Worm (Caenorhabditis elegans) whole organism, L3 larva: ENCODE results near the gene C08F11.12.
A peak's percentile ranks its signal among the peaks of the same experiment; 100 is the strongest.
"Not testable (repeated sequence)": the region's sequence is repeated elsewhere in the genome, so short reads cannot be mapped to it uniquely, and the experiment has no call there.

Experiments used
- R02D3.7 ChIP-seq: fragments of 150-350 bp; optimal IDR thresholded peaks from 2 replicates; lab custom pipeline; 2014; ENCODE audit warnings: missing biosample characterization, missing genetic modification characterization
- ZK546.5 ChIP-seq: sonication (generic microtip); optimal IDR thresholded peaks from 2 replicates; lab custom pipeline; 2017; ENCODE audit warnings: missing biosample characterization, missing genetic modification characterization
- ama-1 ChIP-seq: fragments of 150-350 bp; optimal IDR thresholded peaks from 2 replicates; lab custom pipeline; 2018
- ceh-28 ChIP-seq: fragments of 150-350 bp; optimal IDR thresholded peaks from 2 replicates; lab custom pipeline; 2014; ENCODE audit warnings: missing biosample characterization, missing genetic modification reagents, missing genetic modification characterization
- ceh-82 ChIP-seq: fragments of 150-350 bp; optimal IDR thresholded peaks from 2 replicates; lab custom pipeline; 2014; ENCODE audit warnings: missing biosample characterization, missing genetic modification characterization
- ceh-9 ChIP-seq: sonication (generic microtip); optimal IDR thresholded peaks from 2 replicates; lab custom pipeline; 2018; ENCODE audit warnings: missing biosample characterization, missing genetic modification characterization
- daf-12 ChIP-seq: fragments of 150-350 bp; optimal IDR thresholded peaks from 2 replicates; lab custom pipeline; 2014; ENCODE audit warnings: missing biosample characterization, missing genetic modification reagents, missing genetic modification characterization
- egl-27 ChIP-seq: sonication (generic microtip); optimal IDR thresholded peaks from 4 replicates; lab custom pipeline; 2017; ENCODE audit warnings: missing biosample characterization, missing genetic modification reagents, missing genetic modification characterization
- egl-5 ChIP-seq: fragments of 150-350 bp; optimal IDR thresholded peaks from 2 replicates; lab custom pipeline; 2017; ENCODE audit warnings: missing biosample characterization, missing genetic modification reagents, missing genetic modification characterization, inconsistent platforms
- elt-1 ChIP-seq: fragments of 150-350 bp; optimal IDR thresholded peaks from 2 replicates; lab custom pipeline; 2014; ENCODE audit warnings: missing biosample characterization, missing genetic modification characterization
- elt-2 ChIP-seq: sonication (generic microtip); optimal IDR thresholded peaks from 2 replicates; lab custom pipeline; 2016; ENCODE audit warnings: missing genetic modification reagents, mild to moderate bottlenecking, missing genetic modification characterization, missing compliant biosample characterization
- elt-3 ChIP-seq, 3 experiments: fragments of 150-350 bp in 1 of 3; sonication (generic microtip) in 2 of 3; optimal IDR thresholded peaks; 2 replicates in 2 of 3; 4 replicates in 1 of 3; lab custom pipeline; 2014 to 2017; ENCODE audit warnings: missing biosample characterization in 3 of 3, missing genetic modification characterization in 3 of 3
- eor-1 ChIP-seq, 2 experiments: fragments of 150-350 bp; optimal IDR thresholded peaks; 2 replicates each; lab custom pipeline; 2014 to 2018; ENCODE audit warnings: missing biosample characterization in 2 of 2, missing genetic modification characterization in 2 of 2
- fkh-10 ChIP-seq: sonication (generic microtip); optimal IDR thresholded peaks from 2 replicates; lab custom pipeline; 2017; ENCODE audit warnings: missing biosample characterization, missing genetic modification reagents, missing genetic modification characterization
- hmg-11 ChIP-seq: sonication (generic microtip); optimal IDR thresholded peaks from 2 replicates; lab custom pipeline; 2016; ENCODE audit warnings: missing genetic modification characterization, missing compliant biosample characterization
- jun-1 ChIP-seq: fragments of 150-350 bp; optimal IDR thresholded peaks from 2 replicates; lab custom pipeline; 2014; ENCODE audit warnings: missing biosample characterization, missing genetic modification reagents, missing genetic modification characterization
- lin-15B ChIP-seq: fragments of 150-350 bp; optimal IDR thresholded peaks from 2 replicates; lab custom pipeline; 2014; ENCODE audit warnings: missing biosample characterization, missing genetic modification characterization
- lin-39 ChIP-seq: fragments of 150-350 bp; optimal IDR thresholded peaks from 2 replicates; lab custom pipeline; 2018; ENCODE audit warnings: missing biosample characterization, missing genetic modification reagents, missing genetic modification characterization
- mdl-1 ChIP-seq: fragments of 150-350 bp; optimal IDR thresholded peaks from 2 replicates; lab custom pipeline; 2014; ENCODE audit warnings: missing biosample characterization, missing genetic modification characterization
- mml-1 ChIP-seq: fragments of 150-350 bp; sonication (generic microtip); optimal IDR thresholded peaks from 3 replicates; lab custom pipeline; 2014; ENCODE audit warnings: missing biosample characterization, missing genetic modification characterization
- nfya-1 ChIP-seq: sonication (generic microtip); optimal IDR thresholded peaks from 2 replicates; lab custom pipeline; 2017; ENCODE audit warnings: missing genetic modification characterization, mild to moderate bottlenecking, missing compliant biosample characterization, antibody characterized with exemption, moderate library complexity; ENCODE audit not compliant: insufficient read depth
- nhr-23 ChIP-seq: fragments of 150-350 bp; optimal IDR thresholded peaks from 2 replicates; lab custom pipeline; 2014; ENCODE audit warnings: missing biosample characterization, missing genetic modification reagents, missing genetic modification characterization
- nhr-237 ChIP-seq: fragments of 150-350 bp; optimal IDR thresholded peaks from 2 replicates; lab custom pipeline; 2014; ENCODE audit warnings: missing biosample characterization, missing genetic modification characterization
- nhr-25 ChIP-seq: sonication (generic microtip); optimal IDR thresholded peaks from 2 replicates; lab custom pipeline; 2017; ENCODE audit warnings: missing biosample characterization, missing genetic modification characterization
- nhr-28 ChIP-seq: fragments of 150-350 bp; optimal IDR thresholded peaks from 2 replicates; lab custom pipeline; 2014; ENCODE audit warnings: missing biosample characterization, missing genetic modification characterization
- nhr-43 ChIP-seq: sonication (generic microtip); optimal IDR thresholded peaks from 2 replicates; lab custom pipeline; 2016; ENCODE audit warnings: mild to moderate bottlenecking, missing genetic modification characterization, missing compliant biosample characterization; ENCODE audit not compliant: poor library complexity, severe bottlenecking
- nhr-67 ChIP-seq: fragments of 150-350 bp; optimal IDR thresholded peaks from 2 replicates; lab custom pipeline; 2014; ENCODE audit warnings: missing biosample characterization, missing genetic modification characterization
- nhr-76 ChIP-seq: fragments of 150-350 bp; sonication (generic microtip); optimal IDR thresholded peaks from 5 replicates; lab custom pipeline; 2014; ENCODE audit warnings: missing biosample characterization, missing genetic modification characterization
- nhr-77 ChIP-seq: fragments of 150-350 bp; optimal IDR thresholded peaks from 2 replicates; lab custom pipeline; 2014; ENCODE audit warnings: missing biosample characterization, missing genetic modification characterization
- pqm-1 ChIP-seq: fragments of 150-350 bp; optimal IDR thresholded peaks from 2 replicates; lab custom pipeline; 2017; ENCODE audit warnings: missing biosample characterization, missing genetic modification characterization, inconsistent platforms
- sea-2 ChIP-seq: fragments of 150-350 bp; sonication (generic microtip); optimal IDR thresholded peaks from 4 replicates; lab custom pipeline; 2014; ENCODE audit warnings: missing biosample characterization, missing genetic modification reagents, missing genetic modification characterization
- skn-1 ChIP-seq: fragments of 150-350 bp; optimal IDR thresholded peaks from 2 replicates; lab custom pipeline; 2014; ENCODE audit warnings: missing biosample characterization, missing genetic modification characterization
- snpc-4 ChIP-seq: fragments of 150-350 bp; optimal IDR thresholded peaks from 2 replicates; lab custom pipeline; 2014; ENCODE audit warnings: missing biosample characterization, missing genetic modification characterization
- tbx-2 ChIP-seq: sonication (generic microtip); optimal IDR thresholded peaks from 2 replicates; lab custom pipeline; 2016; ENCODE audit warnings: mild to moderate bottlenecking, missing genetic modification characterization, missing compliant biosample characterization
- unc-39 ChIP-seq: sonication (generic microtip); optimal IDR thresholded peaks from 4 replicates; lab custom pipeline; 2017; ENCODE audit warnings: missing biosample characterization, missing genetic modification characterization
- unc-62 ChIP-seq: fragments of 150-350 bp; sonication (generic microtip); optimal IDR thresholded peaks from 4 replicates; lab custom pipeline; 2014; ENCODE audit warnings: missing biosample characterization, missing genetic modification reagents, missing genetic modification characterization
- ztf-11 ChIP-seq: fragments of 150-350 bp; optimal IDR thresholded peaks from 2 replicates; lab custom pipeline; 2014; ENCODE audit warnings: missing biosample characterization, missing genetic modification characterization

Gene C08F11.12

DNA sequence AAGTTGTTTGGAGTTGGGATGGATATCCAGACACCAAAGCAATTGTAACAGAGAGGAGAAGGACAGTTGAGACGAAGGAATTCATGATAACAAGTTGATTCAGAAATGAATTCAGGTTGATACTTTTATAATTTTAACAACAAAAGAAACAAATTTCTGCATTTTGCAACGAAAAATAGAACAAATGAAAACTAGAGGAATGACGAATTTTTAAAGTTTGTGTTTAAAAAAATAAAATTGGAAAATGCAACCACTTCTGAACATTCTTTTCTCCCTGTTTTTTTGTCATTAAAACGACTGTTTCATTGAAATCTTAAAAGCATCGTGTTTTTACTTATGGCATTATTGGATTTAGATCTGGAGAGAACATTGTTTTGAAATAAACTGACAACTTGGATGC is at the start of gene C08F11.12:
Gene C08F11.12, minus strand, starts transcription at position 101 of the 400 bp plus-strand sequence.
- TF ChIP-seq nhr-43 (tag; lab: Kevin White, UChicago); nhr-23; mml-1 (tag; lab: Kevin White, UChicago): not testable (repeated sequence)

DNA sequence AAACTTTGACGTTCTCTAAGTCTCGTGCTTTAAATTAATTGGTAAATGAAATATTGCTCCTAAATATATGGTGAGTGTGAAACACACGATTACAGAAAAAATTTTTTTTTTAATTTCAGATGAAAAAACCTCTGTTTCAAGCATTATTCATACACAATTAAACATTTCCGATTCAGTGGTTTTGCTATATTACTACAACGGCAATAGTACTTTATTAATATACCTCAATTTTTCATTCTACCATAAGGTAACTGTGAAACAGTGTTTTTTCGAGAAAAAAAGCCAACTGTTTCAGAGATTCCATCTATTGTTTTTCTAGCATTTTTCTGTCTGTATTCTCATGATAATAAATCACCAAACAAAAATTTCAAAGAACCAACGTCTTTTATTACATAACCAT is 49.5 kb upstream of the C08F11.12 start:
- TF ChIP-seq ama-1 (lab: Kevin White, UChicago) (no peak), unc-62 (GFP tag; lab: Kevin White, UChicago) (no peak), pqm-1 (tag; lab: Kevin White, UChicago) (no peak), nhr-25 (tag; lab: Kevin White, UChicago) (peak; percentile 30), sea-2 (GFP tag; lab: Kevin White, UChicago) (no peak), tbx-2 (tag; lab: Kevin White, UChicago) (no peak), mdl-1 (tag; lab: Kevin White, UChicago) (no peak)

DNA sequence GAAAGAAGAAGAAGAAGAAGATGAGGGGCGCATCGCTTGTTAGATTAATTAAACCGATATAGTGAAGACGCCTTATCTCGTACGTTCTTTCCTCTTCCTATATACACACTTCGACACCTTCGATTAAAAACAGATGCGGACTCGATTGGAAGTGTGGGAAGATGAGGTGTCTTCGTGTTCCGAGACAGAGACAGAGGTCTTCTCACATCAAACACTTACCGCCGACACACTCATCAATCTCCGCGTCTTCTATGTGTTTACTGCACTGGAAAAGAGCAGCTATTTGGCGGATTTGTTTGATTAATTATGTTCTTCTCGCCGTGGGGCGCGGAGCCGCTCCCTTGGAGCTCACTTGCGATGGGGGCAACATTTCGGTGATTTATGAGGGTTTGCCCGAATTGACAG is 48.1 kb upstream of the C08F11.12 start:
- TF ChIP-seq lin-39 (peak; percentile 99), nhr-25 (tag; lab: Kevin White, UChicago) (peak; percentile 8), elt-1 (tag; lab: Kevin White, UChicago) (peak; percentile 71), unc-62 (GFP tag; lab: Kevin White, UChicago) (peak; percentile 91), egl-5 (tag; lab: Kevin White, UChicago) (peak; percentile 38), tbx-2 (tag; lab: Kevin White, UChicago) (no peak), hmg-11 (tag; lab: Kevin White, UChicago) (peak; percentile 1), eor-1 (tag; optimal IDR thresholded peaks at IDR 0.05; lab: Kevin White, UChicago) (no peak), nfya-1 (tag; lab: Kevin White, UChicago) (peak; percentile 22)

DNA sequence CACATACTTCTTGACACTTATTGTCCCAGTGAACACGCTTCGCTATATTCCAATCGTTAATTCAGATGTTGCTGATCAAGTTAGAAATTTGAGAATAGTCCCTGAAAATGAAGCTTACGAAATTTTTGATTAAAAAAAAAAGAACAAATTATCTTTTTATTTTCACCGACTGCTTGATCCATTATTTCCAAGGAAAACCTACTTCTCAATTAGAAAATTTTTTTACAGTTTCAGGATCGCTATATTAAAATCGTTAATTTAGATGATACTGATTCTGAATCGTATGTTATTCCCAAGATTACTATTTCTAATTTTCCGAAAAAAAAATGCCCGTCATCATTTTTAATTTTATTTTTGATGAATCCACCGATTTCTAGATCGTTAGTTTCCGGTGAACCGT is 47.3 kb upstream of the C08F11.12 start, which contains the start of gene T23G4.127:
Gene T23G4.127, minus strand, starts transcription at position 101 of the 400 bp plus-strand sequence.
- no peak for TF ChIP-seq sea-2 (GFP tag; lab: Kevin White, UChicago)
- no peak for TF ChIP-seq daf-12 (tag; lab: Kevin White, UChicago)
- no peak for TF ChIP-seq elt-2 (tag; lab: Kevin White, UChicago)
- TF ChIP-seq nfya-1 (tag; lab: Kevin White, UChicago): no peak
- no peak for TF ChIP-seq ceh-82
- TF ChIP-seq tbx-2 (tag; lab: Kevin White, UChicago): no peak
- no peak for TF ChIP-seq mdl-1 (tag; lab: Kevin White, UChicago)
- no peak for TF ChIP-seq lin-15B (tag; lab: Kevin White, UChicago)
- TF ChIP-seq lin-39: no peak
- TF ChIP-seq elt-1 (tag; lab: Kevin White, UChicago): no peak
- no peak for TF ChIP-seq skn-1
- no peak for TF ChIP-seq ceh-9 (tag; lab: Kevin White, UChicago)
- TF ChIP-seq unc-39 (tag; lab: Kevin White, UChicago): no peak
- TF ChIP-seq unc-62 (GFP tag; lab: Kevin White, UChicago): no peak
- TF ChIP-seq ZK546.5 (tag; lab: Kevin White, UChicago): no peak
- no peak for TF ChIP-seq egl-27 (tag; lab: Kevin White, UChicago)

DNA sequence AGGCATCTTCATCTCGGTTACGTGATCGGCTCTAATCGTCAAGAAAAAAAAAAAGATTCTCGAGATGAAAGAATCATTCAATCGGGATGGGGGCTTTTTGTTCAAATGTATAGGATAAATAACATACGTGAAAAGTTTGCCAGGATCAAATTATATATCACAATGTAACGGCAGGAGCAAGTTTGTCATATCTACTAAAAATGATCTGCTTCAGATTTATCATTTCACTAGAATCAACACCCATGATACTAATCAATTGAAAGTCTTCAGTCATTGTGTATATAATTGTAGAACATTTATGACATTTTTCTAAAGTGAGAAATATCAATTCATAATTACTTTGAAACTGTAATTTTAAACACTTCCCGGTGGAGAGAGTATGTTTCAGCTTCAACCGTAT is 45.6 kb upstream of the C08F11.12 start:
- TF ChIP-seq egl-5 (tag; lab: Kevin White, UChicago) (no peak), nfya-1 (tag; lab: Kevin White, UChicago) (peak; percentile 3), nhr-28 (tag; lab: Kevin White, UChicago) (no peak)

DNA sequence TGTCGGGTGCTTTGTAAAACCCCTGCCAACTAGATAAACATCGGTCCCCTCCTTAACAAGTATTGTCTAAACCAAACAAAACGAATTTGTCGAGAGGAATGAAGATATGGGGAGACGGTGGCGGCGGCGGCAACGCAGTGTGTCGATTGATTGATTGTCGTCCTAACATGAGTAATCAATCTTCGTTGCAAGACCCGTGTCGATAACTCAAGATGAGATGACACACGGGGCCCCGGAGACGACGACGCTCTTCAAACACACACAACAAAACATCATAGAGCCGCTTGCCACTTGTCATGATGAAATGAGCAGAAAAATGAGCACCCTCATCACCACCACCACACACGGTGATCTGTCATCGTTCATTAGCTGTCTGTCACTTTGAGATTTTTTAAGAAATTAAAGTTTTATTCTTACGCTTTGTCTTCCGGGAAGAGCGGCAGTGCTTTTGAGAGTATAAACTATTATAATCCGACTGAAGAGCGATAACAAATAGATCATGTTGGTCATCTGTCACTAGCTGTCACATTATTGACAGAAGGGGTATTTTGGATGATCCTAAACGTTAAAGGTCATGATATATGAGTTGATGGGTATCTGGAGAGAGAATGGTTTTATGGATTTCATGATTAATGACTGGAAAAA is 44.5 kb upstream of the C08F11.12 start:
- TF ChIP-seq lin-39: peak; percentile 99
- no peak for TF ChIP-seq nhr-76 (tag; lab: Kevin White, UChicago)
- TF ChIP-seq R02D3.7 (tag; lab: Kevin White, UChicago): no peak
- no peak for TF ChIP-seq nhr-77 (tag; lab: Kevin White, UChicago)
- no peak for TF ChIP-seq mdl-1 (tag; lab: Kevin White, UChicago)
- peak; percentile 98 for TF ChIP-seq unc-62 (GFP tag; lab: Kevin White, UChicago)
- no peak for TF ChIP-seq egl-5 (tag; lab: Kevin White, UChicago)
- TF ChIP-seq nfya-1 (tag; lab: Kevin White, UChicago): peak; percentile 35
- TF ChIP-seq nhr-43 (tag; lab: Kevin White, UChicago): no peak
- TF ChIP-seq nhr-237: no peak
- TF ChIP-seq nhr-28 (tag; lab: Kevin White, UChicago): no peak
- TF ChIP-seq elt-3 (tag; optimal IDR thresholded peaks at IDR 0.05; lab: Kevin White, UChicago): no peak
- TF ChIP-seq nhr-67: no peak
- TF ChIP-seq fkh-10 (GFP tag; lab: Kevin White, UChicago): no peak
- TF ChIP-seq hmg-11 (tag; lab: Kevin White, UChicago): peak; percentile 12
- TF ChIP-seq jun-1: no peak
- no peak for TF ChIP-seq skn-1
- TF ChIP-seq ceh-28 (tag; lab: Kevin White, UChicago): peak; percentile 42
- no peak for TF ChIP-seq ZK546.5 (tag; lab: Kevin White, UChicago)
- peak; percentile 28 for TF ChIP-seq elt-1 (tag; lab: Kevin White, UChicago)
- TF ChIP-seq snpc-4 (tag; lab: Kevin White, UChicago): peak; percentile 1
- no peak for TF ChIP-seq lin-15B (tag; lab: Kevin White, UChicago)
- no peak for TF ChIP-seq daf-12 (tag; lab: Kevin White, UChicago)
- TF ChIP-seq unc-39 (tag; lab: Kevin White, UChicago): no peak
- TF ChIP-seq nhr-25 (tag; lab: Kevin White, UChicago): no peak
- no peak for TF ChIP-seq pqm-1 (tag; lab: Kevin White, UChicago)
- TF ChIP-seq ztf-11 (tag; lab: Kevin White, UChicago): no peak
